Worm (Caenorhabditis elegans) whole organism, late embryonic: ENCODE results near the gene mett-10.

ENCODE experiments used
- C38D4.7 ChIP-seq: fragments of 200-800 bp; sonication (Bioruptor generic); optimal IDR thresholded peaks from 2 replicates; lab custom pipeline; 2018; ENCODE audit warnings: mild to moderate bottlenecking, missing genetic modification characterization, moderate library complexity, missing compliant biosample characterization
- F13H6.1 ChIP-seq: sonication (generic microtip); optimal IDR thresholded peaks from 2 replicates; lab custom pipeline; 2016; ENCODE audit warnings: missing genetic modification characterization, missing compliant biosample characterization
- K02D7.2 ChIP-seq: sonication (generic microtip); optimal IDR thresholded peaks from 2 replicates; lab custom pipeline; 2017; ENCODE audit warnings: mild to moderate bottlenecking, missing genetic modification characterization, missing compliant biosample characterization
- Y22D7AL.16 ChIP-seq: sonication (generic microtip); optimal IDR thresholded peaks from 2 replicates; lab custom pipeline; 2016; ENCODE audit warnings: missing genetic modification characterization, missing compliant biosample characterization
- ahr-1 ChIP-seq: sonication (generic microtip); optimal IDR thresholded peaks from 2 replicates; lab custom pipeline; 2016; ENCODE audit warnings: missing genetic modification characterization, missing compliant biosample characterization
- ama-1 ChIP-seq: fragments of 150-350 bp; optimal IDR thresholded peaks from 2 replicates; lab custom pipeline; 2014
- ceh-14 ChIP-seq: sonication (generic microtip); optimal IDR thresholded peaks from 2 replicates; lab custom pipeline; 2016; ENCODE audit warnings: missing genotype, missing genetic modification characterization, missing compliant biosample characterization
- ceh-24 ChIP-seq: sonication (generic microtip); optimal IDR thresholded peaks from 2 replicates; lab custom pipeline; 2016; ENCODE audit warnings: mild to moderate bottlenecking, missing genetic modification characterization, missing compliant biosample characterization
- ceh-30 ChIP-seq: fragments of 150-350 bp; optimal IDR thresholded peaks from 2 replicates; lab custom pipeline; 2014; ENCODE audit warnings: missing biosample characterization, missing genetic modification characterization
- ceh-31 ChIP-seq: sonication (generic microtip); optimal IDR thresholded peaks from 2 replicates; lab custom pipeline; 2016; ENCODE audit warnings: missing genetic modification characterization, missing compliant biosample characterization
- ceh-34 ChIP-seq: sonication (generic microtip); optimal IDR thresholded peaks from 2 replicates; lab custom pipeline; 2016; ENCODE audit warnings: mild to moderate bottlenecking, missing genetic modification characterization, missing compliant biosample characterization
- ceh-6 ChIP-seq: fragments of 200-800 bp; sonication (Bioruptor generic); optimal IDR thresholded peaks from 2 replicates; lab custom pipeline; 2018; ENCODE audit warnings: mild to moderate bottlenecking, missing genetic modification characterization, missing compliant biosample characterization
- ceh-9 ChIP-seq: sonication (generic microtip); optimal IDR thresholded peaks from 2 replicates; lab custom pipeline; 2016; ENCODE audit warnings: mild to moderate bottlenecking, missing genetic modification characterization, inconsistent platforms, missing compliant biosample characterization
- che-1 ChIP-seq: sonication (generic microtip); optimal IDR thresholded peaks from 2 replicates; lab custom pipeline; 2016; ENCODE audit warnings: mild to moderate bottlenecking, missing genetic modification characterization, missing compliant biosample characterization
- dmd-4 ChIP-seq: sonication (generic microtip); optimal IDR thresholded peaks from 2 replicates; lab custom pipeline; 2016; ENCODE audit warnings: borderline replicate concordance, missing genetic modification characterization, missing compliant biosample characterization
- elt-2 ChIP-seq: sonication (generic microtip); optimal IDR thresholded peaks from 2 replicates; lab custom pipeline; 2016; ENCODE audit warnings: missing genetic modification reagents, missing genetic modification characterization, missing compliant biosample characterization
- elt-4 ChIP-seq: sonication (generic microtip); optimal IDR thresholded peaks from 2 replicates; lab custom pipeline; 2016; ENCODE audit warnings: missing genetic modification characterization, missing compliant biosample characterization
- ets-4 ChIP-seq: sonication (generic microtip); optimal IDR thresholded peaks from 2 replicates; lab custom pipeline; 2016; ENCODE audit warnings: missing genetic modification characterization, missing compliant biosample characterization
- fax-1 ChIP-seq: sonication (generic microtip); optimal IDR thresholded peaks from 2 replicates; lab custom pipeline; 2016; ENCODE audit warnings: missing genotype, missing genetic modification characterization, missing compliant biosample characterization
- fkh-10 ChIP-seq: fragments of 150-350 bp; optimal IDR thresholded peaks from 2 replicates; lab custom pipeline; 2014; ENCODE audit warnings: missing biosample characterization, missing genetic modification reagents, missing genetic modification characterization
- fkh-6 ChIP-seq: sonication (generic microtip); optimal IDR thresholded peaks from 2 replicates; lab custom pipeline; 2016; ENCODE audit warnings: missing genetic modification characterization, missing compliant biosample characterization
- gmeb-2 ChIP-seq: sonication (generic microtip); optimal IDR thresholded peaks from 2 replicates; lab custom pipeline; 2016; ENCODE audit warnings: missing genetic modification characterization, inconsistent platforms, missing compliant biosample characterization
- hlh-13 ChIP-seq: fragments of 200-800 bp; sonication (Bioruptor generic); optimal IDR thresholded peaks from 2 replicates; lab custom pipeline; 2018; ENCODE audit warnings: mild to moderate bottlenecking, missing genetic modification characterization, missing compliant biosample characterization
- hlh-15 ChIP-seq: sonication (generic microtip); optimal IDR thresholded peaks from 2 replicates; lab custom pipeline; 2016; ENCODE audit warnings: missing genetic modification characterization, missing compliant biosample characterization
- hlh-8 ChIP-seq: sonication (generic microtip); optimal IDR thresholded peaks from 2 replicates; lab custom pipeline; 2016; ENCODE audit warnings: missing genotype, missing genetic modification characterization, missing compliant biosample characterization
- lin-11 ChIP-seq: fragments of 200-800 bp; sonication (Bioruptor generic); optimal IDR thresholded peaks from 2 replicates; lab custom pipeline; 2018; ENCODE audit warnings: mild to moderate bottlenecking, missing genetic modification characterization, missing compliant biosample characterization
- madf-2 ChIP-seq: sonication (generic microtip); optimal IDR thresholded peaks from 2 replicates; lab custom pipeline; 2017; ENCODE audit warnings: missing genetic modification characterization, missing compliant biosample characterization
- mec-3 ChIP-seq: sonication (generic microtip); optimal IDR thresholded peaks from 2 replicates; lab custom pipeline; 2016; ENCODE audit warnings: borderline replicate concordance, missing genetic modification characterization, missing compliant biosample characterization
- nhr-11 ChIP-seq: fragments of 150-350 bp; optimal IDR thresholded peaks from 2 replicates; lab custom pipeline; 2014; ENCODE audit warnings: missing biosample characterization, missing genetic modification characterization
- nhr-232 ChIP-seq: sonication (generic microtip); optimal IDR thresholded peaks from 2 replicates; lab custom pipeline; 2016; ENCODE audit warnings: missing genetic modification characterization, missing compliant biosample characterization
- npax-4 ChIP-seq: sonication (generic microtip); optimal IDR thresholded peaks from 2 replicates; lab custom pipeline; 2016; ENCODE audit warnings: missing genetic modification characterization, missing compliant biosample characterization
- odd-2 ChIP-seq: sonication (generic microtip); optimal IDR thresholded peaks from 2 replicates; lab custom pipeline; 2017; ENCODE audit warnings: antibody characterized with exemption, mild to moderate bottlenecking, missing genetic modification characterization, missing compliant biosample characterization
- pat-9 ChIP-seq: fragments of 200-800 bp; sonication (Bioruptor generic); optimal IDR thresholded peaks from 2 replicates; lab custom pipeline; 2018; ENCODE audit warnings: mild to moderate bottlenecking, missing genetic modification characterization, moderate library complexity, missing compliant biosample characterization
- pax-1 ChIP-seq: fragments of 150-350 bp; optimal IDR thresholded peaks from 2 replicates; lab custom pipeline; 2014; ENCODE audit warnings: missing biosample characterization, missing genetic modification characterization
- pha-4 ChIP-seq: fragments of 150-350 bp; optimal IDR thresholded peaks from 2 replicates; lab custom pipeline; 2018; ENCODE audit warnings: missing biosample characterization, missing genetic modification reagents, missing genetic modification characterization
- pqm-1 ChIP-seq: sonication (generic microtip); optimal IDR thresholded peaks from 2 replicates; lab custom pipeline; 2016; ENCODE audit warnings: missing genetic modification characterization, missing compliant biosample characterization
- pros-1 ChIP-seq: fragments of 150-350 bp; optimal IDR thresholded peaks from 2 replicates; lab custom pipeline; 2014; ENCODE audit warnings: missing biosample characterization, missing genetic modification reagents, missing genetic modification characterization
- rnt-1 ChIP-seq: sonication (generic microtip); optimal IDR thresholded peaks from 2 replicates; lab custom pipeline; 2016; ENCODE audit warnings: missing genetic modification characterization, missing compliant biosample characterization
- sox-2 ChIP-seq: fragments of 200-800 bp; sonication (Bioruptor generic); IDR thresholded peaks from 2 replicates; pipeline ENCODE4 v1.3.6; 2022; ENCODE audit warnings: missing genetic modification reagents, missing genetic modification characterization, missing compliant biosample characterization
- sox-4 ChIP-seq: sonication (generic microtip); optimal IDR thresholded peaks from 2 replicates; lab custom pipeline; 2017; ENCODE audit warnings: mild to moderate bottlenecking, missing genetic modification characterization, inconsistent platforms, missing compliant biosample characterization
- unc-3 ChIP-seq, 2 experiments: fragments of 200-800 bp in 1 of 2; sonication (Bioruptor generic) in 1 of 2; sonication (generic microtip) in 1 of 2; conservative IDR thresholded peaks in 1 of 2; optimal IDR thresholded peaks in 1 of 2; 2 replicates each; pipeline versions ENCODE4 v1.3.6 to Lab custom; 2016 to 2022; ENCODE audit warnings: missing compliant biosample characterization in 2 of 2, missing genetic modification characterization in 2 of 2, missing genetic modification reagents in 1 of 2
- unc-55 ChIP-seq: sonication (generic microtip); optimal IDR thresholded peaks from 2 replicates; lab custom pipeline; 2017; ENCODE audit warnings: missing biosample characterization, missing genetic modification reagents, missing genetic modification characterization
- zip-5 ChIP-seq: sonication (generic microtip); optimal IDR thresholded peaks from 2 replicates; lab custom pipeline; 2016; ENCODE audit warnings: missing genetic modification characterization, missing compliant biosample characterization

Gene mett-10

DNA sequence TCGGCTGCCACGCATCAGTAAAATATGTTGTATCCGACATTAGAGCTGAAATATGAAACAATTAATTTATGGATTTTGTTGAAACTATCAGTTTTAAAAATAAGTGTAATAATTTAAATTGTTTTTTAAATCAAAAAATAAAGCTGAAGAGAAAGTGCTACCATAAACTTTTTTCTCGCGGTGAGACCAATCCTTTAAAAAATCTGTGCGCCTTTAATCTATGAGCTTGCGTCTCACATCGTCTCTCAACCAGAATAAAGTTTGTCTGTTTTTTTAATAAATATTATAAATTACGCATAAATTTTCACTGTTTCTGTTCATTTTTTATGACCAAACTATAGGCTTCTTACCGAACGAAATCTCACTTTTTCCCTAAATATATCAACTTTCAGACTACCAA lies 31.6 kb upstream of the mett-10 start, which contains the start of gene T16H12.3:
Gene T16H12.3 (minus strand): TSS at position 51 of the 400 bp plus-strand sequence.
- TF ChIP-seq K02D7.2 (tag; lab: Kevin White, UChicago) (no peak), ceh-24 (tag; lab: Kevin White, UChicago) (no peak), hlh-8 (tag; lab: Kevin White, UChicago) (no peak), npax-4 (tag; lab: Kevin White, UChicago) (no peak), odd-2 (no peak), sox-4 (tag; lab: Kevin White, UChicago) (no peak), pqm-1 (tag; lab: Kevin White, UChicago) (no peak), C38D4.7 (no peak), pax-1 (tag; lab: Kevin White, UChicago) (no peak)

DNA sequence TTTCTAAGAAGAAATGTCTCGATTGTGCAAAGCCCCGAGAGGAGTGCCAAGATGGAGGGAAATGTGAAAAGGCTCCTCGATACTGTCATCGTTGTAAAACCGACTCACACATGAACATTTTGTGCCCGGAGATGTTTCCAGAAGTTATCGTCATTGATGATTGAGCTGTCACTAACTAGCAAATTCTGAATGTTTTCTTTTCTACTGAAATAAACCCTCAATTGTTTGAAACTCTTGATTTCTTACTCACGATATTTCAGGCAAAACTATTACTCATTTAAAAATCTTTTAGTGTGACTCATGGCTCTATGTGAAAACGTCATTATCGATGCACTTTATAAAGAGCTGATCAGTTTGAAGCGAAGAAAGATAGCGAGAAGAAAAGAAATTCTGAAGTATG lies 29.7 kb upstream of the mett-10 start, which contains the start of gene T16H12.13:
Gene T16H12.13 (plus strand): TSS at position 301 of the 400 bp plus-strand sequence.
- TF ChIP-seq fkh-6 (tag; lab: Kevin White, UChicago) (no peak), madf-2 (tag; lab: Kevin White, UChicago) (no peak), ahr-1 (tag; lab: Kevin White, UChicago) (no peak), ceh-34 (tag; lab: Kevin White, UChicago) (no peak), dmd-4 (tag; lab: Kevin White, UChicago) (no peak), che-1 (tag; lab: Kevin White, UChicago) (no peak), pros-1 (tag; lab: Kevin White, UChicago) (no peak), sox-2 (GFP tag; lab: Robert Waterston, UW) (no peak), pha-4 (tag; lab: Kevin White, UChicago) (no peak), fkh-10 (no peak), pat-9 (tag; lab: Kevin White, UChicago) (no peak), zip-5 (tag; lab: Kevin White, UChicago) (no peak), ceh-31 (tag; lab: Kevin White, UChicago) (no peak)

DNA sequence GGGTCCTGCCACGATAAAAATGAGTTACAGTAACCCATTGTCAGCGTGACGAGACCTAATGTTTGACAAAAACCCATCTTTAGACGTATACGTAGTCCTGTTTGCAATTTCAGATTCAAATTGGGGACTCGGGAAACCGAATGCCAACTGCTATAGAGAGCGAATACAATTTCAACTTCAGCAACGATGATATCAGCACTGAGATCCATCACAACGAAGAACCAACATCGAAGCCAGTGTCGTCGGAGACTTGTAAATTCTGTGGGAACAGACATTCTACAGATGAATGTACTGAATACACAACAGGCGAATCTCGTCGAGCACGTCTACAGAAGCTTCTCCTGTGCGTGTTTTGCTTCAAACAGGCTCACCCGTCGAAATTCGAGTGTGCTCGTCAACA lies 29.3 kb upstream of the mett-10 start:
- TF ChIP-seq lin-11 (tag; lab: Kevin White, UChicago) (no peak), hlh-8 (tag; lab: Kevin White, UChicago) (no peak), hlh-13 (GFP tag; lab: Kevin White, UChicago) (no peak), ceh-34 (tag; lab: Kevin White, UChicago) (no peak), C38D4.7 (no peak), nhr-11 (tag; lab: Kevin White, UChicago) (no peak), Y22D7AL.16 (tag; lab: Kevin White, UChicago) (no peak), madf-2 (tag; lab: Kevin White, UChicago) (no peak), gmeb-2 (tag; lab: Kevin White, UChicago) (no peak), ama-1 (lab: Kevin White, UChicago) (no peak), unc-3 (GFP tag; conservative IDR thresholded peaks at IDR 0.05; lab: Robert Waterston, UW) (no peak), unc-3 (tag; optimal IDR thresholded peaks at IDR 0.05; lab: Kevin White, UChicago) (no peak), K02D7.2 (tag; lab: Kevin White, UChicago) (no peak), ceh-14 (tag; lab: Kevin White, UChicago) (no peak), pros-1 (tag; lab: Kevin White, UChicago) (no peak), elt-2 (tag; lab: Kevin White, UChicago) (no peak), ceh-6 (GFP tag; lab: Kevin White, UChicago) (no peak), nhr-232 (tag; lab: Kevin White, UChicago) (no peak), ceh-30 (tag; lab: Kevin White, UChicago) (no peak), fkh-10 (no peak)

DNA sequence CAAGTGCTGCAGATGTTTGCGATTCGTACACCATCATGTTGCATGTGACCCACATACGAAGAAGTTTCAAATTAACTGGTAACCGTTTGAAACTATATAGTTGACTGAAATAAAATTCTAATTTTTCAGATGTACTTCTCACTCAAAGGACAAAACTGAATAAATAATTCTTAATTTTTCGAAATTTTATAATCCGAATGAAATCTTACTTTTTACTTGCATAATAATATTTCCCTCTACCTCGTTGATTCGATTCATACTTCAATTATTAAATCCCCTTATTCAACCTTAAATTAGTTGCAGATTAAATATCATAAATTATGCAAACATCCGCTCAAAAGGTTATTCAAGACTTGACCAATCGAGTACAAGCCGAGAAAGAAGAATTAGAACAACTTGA lies 28.9 kb upstream of the mett-10 start, which contains the start of gene T16H12.2:
Gene T16H12.2 (plus strand): TSS at position 301 of the 400 bp plus-strand sequence.
- TF ChIP-seq sox-2 (GFP tag; lab: Robert Waterston, UW) (no peak), pros-1 (tag; lab: Kevin White, UChicago) (no peak), mec-3 (no peak), unc-55 (GFP tag; lab: Kevin White, UChicago) (no peak), ceh-9 (tag; lab: Kevin White, UChicago) (no peak), ceh-6 (GFP tag; lab: Kevin White, UChicago) (no peak), hlh-15 (tag; lab: Kevin White, UChicago) (no peak), nhr-232 (tag; lab: Kevin White, UChicago) (no peak), ceh-34 (tag; lab: Kevin White, UChicago) (no peak), ceh-30 (tag; lab: Kevin White, UChicago) (no peak), elt-4 (tag; lab: Kevin White, UChicago) (no peak), rnt-1 (tag; lab: Kevin White, UChicago) (no peak), fkh-6 (tag; lab: Kevin White, UChicago) (no peak), ahr-1 (tag; lab: Kevin White, UChicago) (no peak), F13H6.1 (tag; lab: Kevin White, UChicago) (no peak), npax-4 (tag; lab: Kevin White, UChicago) (no peak), fax-1 (tag; lab: Kevin White, UChicago) (no peak), ets-4 (no peak), sox-4 (tag; lab: Kevin White, UChicago) (no peak)
